Worm (Caenorhabditis elegans): ENCODE results near the gene pha-2.

Gene pha-2

ce11 chrX:593245-593733 lies 43.5 kb downstream of the pha-2 start (continued):
- TF ChIP-seq pha-4 (tag; optimal IDR thresholded peaks at IDR 0.05) (no peak), attf-6 (GFP tag; IDR thresholded peaks at IDR 0.05) (no peak), Y79H2A.3 (GFP tag; conservative IDR thresholded peaks at IDR 0.05) (no peak), F23B12.7 (tag; optimal IDR thresholded peaks at IDR 0.05; ENCODE audit: insufficient read depth) (peak; percentile 76), ceh-91 (GFP tag; IDR thresholded peaks at IDR 0.05) (no peak), atf-7 (tag; optimal IDR thresholded peaks at IDR 0.05) (peak; percentile 60), T07F8.4 (tag; optimal IDR thresholded peaks at IDR 0.05) (no peak), ztf-18 (tag; optimal IDR thresholded peaks at IDR 0.05) (no peak), lir-1 (GFP tag; conservative IDR thresholded peaks at IDR 0.05) (no peak), xnd-1 (tag; optimal IDR thresholded peaks at IDR 0.05) (no peak), lin-40 (tag; optimal IDR thresholded peaks at IDR 0.05) (peak; percentile 85), sdz-38 (tag; optimal IDR thresholded peaks at IDR 0.05) (no peak), let-607 (tag; optimal IDR thresholded peaks at IDR 0.05) (peak in 1 of 2 experiments; percentile 59), ZK185.1 (tag; optimal IDR thresholded peaks at IDR 0.05; ENCODE audit: poor library complexity, severe bottlenecking) (peak; percentile 89), C06A6.2 (GFP tag; conservative IDR thresholded peaks at IDR 0.05) (0 out of 2 replicates have a peak, but pooled peaks have one; percentile 46), athp-1 (tag; optimal IDR thresholded peaks at IDR 0.05) (no peak), nhr-90 (tag; optimal IDR thresholded peaks at IDR 0.05) (peak; percentile 2), Y67H2A.10 (GFP tag; conservative IDR thresholded peaks at IDR 0.05) (no peak), hlh-26 (GFP tag; conservative IDR thresholded peaks at IDR 0.05) (no peak), nfyb-1 (GFP tag; IDR thresholded peaks at IDR 0.05) (peak; percentile 59; the same call in 1 of the 2 replicates), nfya-1 (tag; optimal IDR thresholded peaks at IDR 0.05; ENCODE audit: borderline replicate concordance, insufficient read depth) (no peak), somi-1 (GFP tag; optimal IDR thresholded peaks at IDR 0.05) (peak; percentile 71), dox-1 (GFP tag; IDR thresholded peaks at IDR 0.05) (no peak; the same call in 1 of the 2 replicates), sea-2 (GFP tag; IDR thresholded peaks at IDR 0.05) (no peak), akir-1 (GFP tag; optimal IDR thresholded peaks at IDR 0.05) (no peak), nhr-27 (tag; optimal IDR thresholded peaks at IDR 0.05) (no peak), ztf-6 (GFP tag; IDR thresholded peaks at IDR 0.05) (no peak), F10E7.11 (tag; optimal IDR thresholded peaks at IDR 0.05) (peak; percentile 12), Y95B8A.8 (GFP tag; IDR thresholded peaks at IDR 0.05) (no peak; the same call in 1 of the 2 replicates), let-526 (GFP tag; IDR thresholded peaks at IDR 0.05) (peak; percentile 75; the same call in 1 of the 2 replicates), sptf-2 (GFP tag; optimal IDR thresholded peaks at IDR 0.05) (no peak), mel-28 (tag; optimal IDR thresholded peaks at IDR 0.05; ENCODE audit: borderline replicate concordance) (no peak), ceh-58 (GFP tag; IDR thresholded peaks at IDR 0.05) (no peak), F57A8.1 (GFP tag; optimal IDR thresholded peaks at IDR 0.05) (no peak), cebp-1 (GFP tag; IDR thresholded peaks at IDR 0.05) (no peak), cebp-1 (tag; optimal IDR thresholded peaks at IDR 0.05) (peak; percentile 87), aptf-3 (GFP tag; IDR thresholded peaks at IDR 0.05) (no peak), efl-1 (GFP tag; optimal IDR thresholded peaks at IDR 0.05) (no peak), snpc-4 (GFP tag; optimal IDR thresholded peaks at IDR 0.05) (peak; percentile 10), snpc-4 (tag; optimal IDR thresholded peaks at IDR 0.05) (peak in 2 of 4 experiments; percentile 72 to 77), tbp1 (GFP tag; optimal IDR thresholded peaks at IDR 0.05) (no peak), lsy-27 (tag; optimal IDR thresholded peaks at IDR 0.05; ENCODE audit: borderline replicate concordance, insufficient read depth) (no peak), lin-54 (GFP tag; optimal IDR thresholded peaks at IDR 0.05) (peak; percentile 42), nfya-2 (GFP tag; IDR thresholded peaks at IDR 0.05) (no peak), lsl-1 (GFP tag; optimal IDR thresholded peaks at IDR 0.05) (no peak), ccch-3 (GFP tag; optimal IDR thresholded peaks at IDR 0.05) (no peak), ceh-100 (GFP tag; IDR thresholded peaks at IDR 0.05) (no peak), ztf-28 (GFP tag; IDR thresholded peaks at IDR 0.05) (no peak)

All from whole organism, young adult.